Worm (Caenorhabditis elegans) whole organism, young adult: ENCODE data around the gene cyk-4.

Experiments
- C17E4.6 ChIP-seq: fragments of 200-800 bp; sonication (Bioruptor generic); IDR thresholded peaks from 2 replicates; pipeline ENCODE4 v1.3.6; 2022; ENCODE audit warnings: missing genetic modification reagents, missing genetic modification characterization, missing compliant biosample characterization
- D2030.7 ChIP-seq: fragments of 200-800 bp; sonication (Bioruptor generic); IDR thresholded peaks from 2 replicates; pipeline ENCODE4 v1.3.6; 2022; ENCODE audit warnings: missing genetic modification reagents, missing genetic modification characterization, missing compliant biosample characterization
- T07F8.4 ChIP-seq: sonication (generic microtip); optimal IDR thresholded peaks from 2 replicates; lab custom pipeline; 2016; ENCODE audit warnings: mild to moderate bottlenecking, missing genetic modification characterization, moderate library complexity, missing compliant biosample characterization
- attf-5 ChIP-seq: fragments of 200-800 bp; sonication (Bioruptor generic); optimal IDR thresholded peaks from 2 replicates; lab custom pipeline; 2018; ENCODE audit warnings: mild to moderate bottlenecking, missing genetic modification characterization, missing compliant biosample characterization
- attf-6 ChIP-seq: fragments of 200-800 bp; sonication (Bioruptor generic); IDR thresholded peaks from 2 replicates; pipeline ENCODE4 v1.3.6; 2022; ENCODE audit warnings: missing genetic modification reagents, missing genetic modification characterization, missing compliant biosample characterization
- lin-40 ChIP-seq: sonication (generic microtip); optimal IDR thresholded peaks from 2 replicates; lab custom pipeline; 2016; ENCODE audit warnings: missing genetic modification characterization, mild to moderate bottlenecking, missing compliant biosample characterization, missing genotype, missing genetic modification reagents
- mxl-1 ChIP-seq: sonication (generic microtip); optimal IDR thresholded peaks from 2 replicates; lab custom pipeline; 2016; ENCODE audit warnings: missing genetic modification characterization, missing compliant biosample characterization
- rec-8 ChIP-seq, 2 experiments: sonication (generic microtip); optimal IDR thresholded peaks; 2 replicates each; lab custom pipeline; 2016; ENCODE audit warnings: mild to moderate bottlenecking in 2 of 2, missing genetic modification characterization in 2 of 2, missing genetic modification reagents in 2 of 2, missing genotype in 2 of 2, missing biosample characterization in 1 of 2, missing compliant biosample characterization in 1 of 2, moderate library complexity in 1 of 2
- snpc-4 ChIP-seq, 5 experiments: fragments of 150-350 bp in 1 of 5; sonication (generic microtip) in 4 of 5; optimal IDR thresholded peaks; 2 replicates each; lab custom pipeline; 2014 to 2018; ENCODE audit warnings: missing genetic modification characterization in 5 of 5, missing biosample characterization in 3 of 5, antibody characterized with exemption in 2 of 5, mild to moderate bottlenecking in 2 of 5, missing compliant biosample characterization in 2 of 5, missing genotype in 2 of 5, moderate library complexity in 2 of 5, missing genetic modification reagents in 1 of 5
- ztf-3 ChIP-seq: fragments of 200-800 bp; sonication (Bioruptor generic); optimal IDR thresholded peaks from 2 replicates; lab custom pipeline; 2018; ENCODE audit warnings: mild to moderate bottlenecking, missing genetic modification characterization, missing compliant biosample characterization

- TF ChIP-seq ztf-3 (GFP tag; lab: Kevin White, UChicago) (no peak), attf-6 (GFP tag; lab: Robert Waterston, UW) (no peak), snpc-4 (GFP tag; optimal IDR thresholded peaks at IDR 0.05; lab: Kevin White, UChicago) (no peak), snpc-4 (tag; optimal IDR thresholded peaks at IDR 0.05; lab: Kevin White, UChicago) (no peak), D2030.7 (GFP tag; lab: Robert Waterston, UW) (no peak), rec-8 (tag; optimal IDR thresholded peaks at IDR 0.05; lab: Kevin White, UChicago) (no peak), attf-5 (GFP tag; lab: Kevin White, UChicago) (no peak), lin-40 (no peak), mxl-1 (tag; lab: Kevin White, UChicago) (no peak), C17E4.6 (GFP tag; lab: Robert Waterston, UW) (no peak), T07F8.4 (tag; lab: Kevin White, UChicago) (no peak)
Observed at ce11 chrIII:13765782-13766181, 5.2 kb downstream of the cyk-4 start.
